Worm (Caenorhabditis elegans): ENCODE measurements around the gene F25B4.8.
A peak's percentile ranks its signal among the peaks of the same experiment; 100 is the strongest.
"Not testable (repeated sequence)": the region's sequence is repeated elsewhere in the genome, so short reads cannot be mapped to it uniquely, and the experiment has no call there.

The F25B4.8 gene

DNA sequence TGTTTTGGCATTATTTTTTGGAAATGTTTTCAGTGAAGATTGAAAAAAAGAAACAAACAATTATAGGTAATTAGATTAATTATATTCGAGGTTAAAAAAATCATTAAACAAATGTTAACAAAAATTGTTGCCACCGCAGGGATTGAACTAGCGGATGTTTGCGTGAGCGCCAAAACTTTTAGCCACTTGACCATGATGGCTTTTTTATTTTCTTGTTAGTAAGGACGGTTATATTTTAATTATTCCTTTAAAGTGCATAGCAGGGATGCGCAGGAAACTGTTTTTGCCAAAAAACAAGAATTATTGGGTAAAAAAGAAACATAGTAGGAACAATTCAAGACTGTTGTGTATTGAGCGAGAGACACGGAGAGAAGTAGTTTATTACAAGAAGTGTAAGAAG, 24.2 kb downstream of the F25B4.8 start (continued):
- TF ChIP-seq ztf-11 (tag; optimal IDR thresholded peaks at IDR 0.05) (no peak), Y105C5A.15 (GFP tag; IDR thresholded peaks at IDR 0.05) (peak; percentile 99), unc-62 (GFP tag; optimal IDR thresholded peaks at IDR 0.05 in 1 of 2) (no peak), unc-62 (tag; optimal IDR thresholded peaks at IDR 0.05) (no peak), lsy-2 (tag; optimal IDR thresholded peaks at IDR 0.05) (no peak), dve-1 (tag; optimal IDR thresholded peaks at IDR 0.05; ENCODE audit: insufficient read depth) (no peak), mdl-1 (tag; optimal IDR thresholded peaks at IDR 0.05) (no peak), dmd-8 (GFP tag; IDR thresholded peaks at IDR 0.05) (peak; percentile 84), spr-3 (GFP tag; optimal IDR thresholded peaks at IDR 0.05) (peak; percentile 60), egl-43 (GFP tag; IDR thresholded peaks at IDR 0.05) (peak; percentile 86), duxl-1 (tag; optimal IDR thresholded peaks at IDR 0.05; ENCODE audit: poor library complexity) (peak; percentile 88), daf-12 (tag; optimal IDR thresholded peaks at IDR 0.05) (no peak), T26A8.4 (GFP tag; IDR thresholded peaks at IDR 0.05) (peak; percentile 90), gei-8 (GFP tag; optimal IDR thresholded peaks at IDR 0.05) (peak; percentile 62), ces-1 (GFP tag; optimal IDR thresholded peaks at IDR 0.05) (no peak), pqm-1 (tag; optimal IDR thresholded peaks at IDR 0.05) (no peak), aha-1 (tag) (peak; percentile 71), F26F4.8 (GFP tag; conservative IDR thresholded peaks at IDR 0.05) (peak; percentile 93), dmd-9 (GFP tag; IDR thresholded peaks at IDR 0.05) (no peak), daf-16 (GFP tag; optimal IDR thresholded peaks at IDR 0.05) (peak in 1 of 2 experiments; percentile 72), daf-16 (tag; optimal IDR thresholded peaks at IDR 0.05) (no peak), madf-9 (GFP tag; conservative IDR thresholded peaks at IDR 0.05) (peak; percentile 66), Y5F2A.4 (GFP tag; optimal IDR thresholded peaks at IDR 0.05) (peak; percentile 88), aly-2 (tag; optimal IDR thresholded peaks at IDR 0.05) (no peak), unc-39 (tag; optimal IDR thresholded peaks at IDR 0.05) (no peak), hif-1 (tag; optimal IDR thresholded peaks at IDR 0.05) (peak in 1 of 2 experiments; percentile 47), hlh-30 (tag; optimal IDR thresholded peaks at IDR 0.05; ENCODE audit: insufficient read depth) (peak; percentile 14), F44E2.7 (GFP tag; IDR thresholded peaks at IDR 0.05) (peak; percentile 97), lin-29 (GFP tag; IDR thresholded peaks at IDR 0.05) (peak; percentile 76)

ce11 chrV:5666036-5666729, 25.3 kb downstream of the F25B4.8 start, which contains the start of gene C14C11.7:
Gene C14C11.7 (minus strand): TSS chrV:5666086.
- TF ChIP-seq hif-1 (tag; optimal IDR thresholded peaks at IDR 0.05) (no peak), nhr-28 (tag; optimal IDR thresholded peaks at IDR 0.05) (peak; percentile 41), daf-16 (GFP tag; optimal IDR thresholded peaks at IDR 0.05) (no peak), daf-16 (tag; optimal IDR thresholded peaks at IDR 0.05) (peak; percentile 86)

DNA sequence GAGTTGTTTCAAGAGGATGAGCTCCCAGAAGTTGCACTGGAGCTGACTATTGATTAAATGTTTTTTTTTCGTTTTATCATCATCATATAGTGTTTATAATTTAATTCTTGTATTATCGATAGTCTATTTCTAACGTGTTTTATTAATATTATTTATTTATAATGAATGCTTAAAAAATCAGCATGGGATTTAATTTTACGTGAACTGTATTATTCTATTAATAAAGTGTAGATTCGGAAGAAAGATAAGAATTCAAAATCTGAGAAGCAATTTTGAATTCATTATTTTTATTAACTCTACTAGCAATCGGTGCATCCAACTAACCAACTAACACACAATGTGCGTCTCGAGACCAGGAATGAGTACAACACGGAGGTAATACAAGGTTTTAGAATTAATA, 28.2 kb downstream of the F25B4.8 start, which contains the start of gene C14C11.1:
C14C11.1 (plus strand) TSS at position 301 of the 400 bp plus-strand sequence.
- TF ChIP-seq nhr-10 (tag; optimal IDR thresholded peaks at IDR 0.05); ama-1 (optimal IDR thresholded peaks at IDR 0.05); aha-1 (tag): not testable (repeated sequence)

DNA sequence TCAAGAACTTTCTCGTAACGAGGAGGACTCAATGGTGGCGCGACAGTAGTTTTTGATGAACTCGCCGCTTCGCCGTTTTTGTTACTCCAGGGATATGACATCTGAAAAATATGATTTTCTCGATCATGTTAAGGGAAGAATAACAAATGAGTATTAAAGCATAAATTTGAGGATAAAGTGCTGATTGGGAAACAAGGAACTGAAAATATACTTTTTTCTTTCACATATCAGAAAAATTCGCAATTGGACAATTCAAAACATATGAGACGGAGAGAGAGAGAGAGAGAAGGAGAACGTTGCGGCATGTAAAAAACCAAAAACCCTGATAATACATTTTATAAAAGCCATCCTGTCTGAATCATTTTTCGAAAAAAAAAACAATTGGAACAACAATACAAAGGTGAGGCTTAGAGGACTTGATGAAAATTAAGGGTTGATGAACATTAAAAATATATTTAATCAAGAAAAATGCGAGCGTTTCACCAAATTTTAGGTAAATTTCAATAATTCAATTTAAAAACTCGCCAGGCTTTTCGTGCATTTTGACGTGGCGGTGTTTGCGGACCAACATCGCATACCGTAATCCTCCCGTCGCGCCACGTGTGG, 30.8 kb downstream of the F25B4.8 start, which contains the start of the genes mut-14 and C14C11.2:
mut-14 (minus strand) TSS at position 101 of the 606 bp plus-strand sequence.
C14C11.2 (plus strand) TSS at position 556 of the 606 bp plus-strand sequence.
- no peak for TF ChIP-seq fkh-10 (GFP tag; optimal IDR thresholded peaks at IDR 0.05)
- TF ChIP-seq jun-1 (tag; optimal IDR thresholded peaks at IDR 0.05) = no peak
- no peak for TF ChIP-seq daf-16 (GFP tag; optimal IDR thresholded peaks at IDR 0.05)
- no peak for TF ChIP-seq daf-16 (tag; optimal IDR thresholded peaks at IDR 0.05)
- TF ChIP-seq lir-3 (tag; optimal IDR thresholded peaks at IDR 0.05) = no peak
- TF ChIP-seq nhr-11 (tag; optimal IDR thresholded peaks at IDR 0.05) = no peak
- no peak for TF ChIP-seq zag-1 (tag; optimal IDR thresholded peaks at IDR 0.05)
